Worm (Caenorhabditis elegans): ENCODE results near the gene nhr-186.

Gene nhr-186

DNA sequence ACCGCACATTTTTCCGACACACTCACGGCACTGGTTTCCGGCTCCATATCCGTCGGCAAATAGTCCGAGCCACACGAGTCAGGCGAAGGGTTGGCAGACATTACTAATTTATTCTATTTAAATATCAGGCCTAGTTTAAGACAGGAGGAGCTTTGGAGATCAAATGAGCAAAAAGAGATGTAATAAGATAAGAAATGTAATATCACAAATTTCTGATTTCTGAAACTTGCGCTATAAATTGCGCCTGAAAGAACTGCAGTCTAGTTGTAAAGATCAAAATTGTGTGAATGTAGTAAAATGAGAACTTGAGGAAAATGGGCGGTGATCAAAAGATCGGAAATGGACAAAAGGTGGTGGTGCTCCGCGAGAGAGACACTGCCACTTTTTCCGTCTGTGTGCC is at the start of gene nhr-186:
Gene nhr-186 (minus strand): TSS at position 101 of the 400 bp plus-strand sequence.
- peak; percentile 6 for TF ChIP-seq fkh-10 (GFP tag; optimal IDR thresholded peaks at IDR 0.05)
- TF ChIP-seq nhr-237 (tag; optimal IDR thresholded peaks at IDR 0.05): no peak
- TF ChIP-seq efl-1 (optimal IDR thresholded peaks at IDR 0.05): no peak
- TF ChIP-seq efl-1 (GFP tag; optimal IDR thresholded peaks at IDR 0.05 in 1 of 2): peak in 1 of 2 experiments; percentile 76
- TF ChIP-seq hlh-4 (tag; optimal IDR thresholded peaks at IDR 0.05): no peak
- TF ChIP-seq dsc-1 (tag; optimal IDR thresholded peaks at IDR 0.05): no peak
- TF ChIP-seq fkh-4 (tag; optimal IDR thresholded peaks at IDR 0.05; ENCODE audit: borderline replicate concordance): no peak
- TF ChIP-seq lin-35 (GFP tag; optimal IDR thresholded peaks at IDR 0.05): no peak

- TF ChIP-seq hlh-17 (GFP tag; optimal IDR thresholded peaks at IDR 0.05; ENCODE audit: borderline replicate concordance) (no peak), efl-1 (optimal IDR thresholded peaks at IDR 0.05) (no peak), efl-1 (GFP tag; optimal IDR thresholded peaks at IDR 0.05 in 1 of 2) (peak in 1 of 2 experiments; percentile 33), aly-2 (tag; optimal IDR thresholded peaks at IDR 0.05) (no peak)
Measured at ce11 chrV:3903424-3903823, 48.7 kb upstream of the nhr-186 start.

ce11 chrV:3902458-3903157 is 47.9 kb upstream of the nhr-186 start, which contains the start of the genes str-229 and srh-190:
Gene str-229 (minus strand): TSS chrV:3902558.
Gene srh-190 (plus strand): TSS chrV:3903107.
- TF ChIP-seq nhr-84 (tag; optimal IDR thresholded peaks at IDR 0.05): no peak
- no peak for TF ChIP-seq ama-1 (optimal IDR thresholded peaks at IDR 0.05)
- no peak for TF ChIP-seq xbp-1 (tag; optimal IDR thresholded peaks at IDR 0.05)
- TF ChIP-seq sptf-1 (tag; optimal IDR thresholded peaks at IDR 0.05): no peak
- no peak for TF ChIP-seq swsn-7 (tag; optimal IDR thresholded peaks at IDR 0.05)
- no peak for TF ChIP-seq aly-2 (tag; optimal IDR thresholded peaks at IDR 0.05)
- no peak for TF ChIP-seq hlh-17 (GFP tag; optimal IDR thresholded peaks at IDR 0.05; ENCODE audit: borderline replicate concordance)
- TF ChIP-seq ceh-82 (tag; optimal IDR thresholded peaks at IDR 0.05): no peak
- no peak for TF ChIP-seq nhr-237 (tag; optimal IDR thresholded peaks at IDR 0.05)
- TF ChIP-seq grh-1 (GFP tag; IDR thresholded peaks at IDR 0.05): no peak
- TF ChIP-seq blmp-1 (tag; optimal IDR thresholded peaks at IDR 0.05): no peak
- TF ChIP-seq fkh-4 (tag; optimal IDR thresholded peaks at IDR 0.05; ENCODE audit: borderline replicate concordance): no peak
- no peak for TF ChIP-seq alr-1 (tag; optimal IDR thresholded peaks at IDR 0.05; ENCODE audit: borderline replicate concordance)
- no peak for TF ChIP-seq sox-4 (tag; optimal IDR thresholded peaks at IDR 0.05)
- no peak for TF ChIP-seq lin-13 (GFP tag; optimal IDR thresholded peaks at IDR 0.05)
- TF ChIP-seq egl-13 (tag; optimal IDR thresholded peaks at IDR 0.05): no peak

- TF ChIP-seq sox-4 (tag; optimal IDR thresholded peaks at IDR 0.05) (no peak), unc-130 (tag; optimal IDR thresholded peaks at IDR 0.05) (no peak), tbx-2 (tag; optimal IDR thresholded peaks at IDR 0.05) (no peak), nhr-12 (tag; optimal IDR thresholded peaks at IDR 0.05) (no peak), mep-1 (tag; optimal IDR thresholded peaks at IDR 0.05) (no peak), snpc-4 (tag; optimal IDR thresholded peaks at IDR 0.05) (no peak), nhr-237 (tag; optimal IDR thresholded peaks at IDR 0.05) (no peak), grh-1 (GFP tag; IDR thresholded peaks at IDR 0.05) (no peak), ceh-90 (tag; optimal IDR thresholded peaks at IDR 0.05) (no peak), unc-30 (tag; optimal IDR thresholded peaks at IDR 0.05) (no peak), lir-3 (tag; optimal IDR thresholded peaks at IDR 0.05; ENCODE audit: poor library complexity) (no peak), unc-86 (tag; optimal IDR thresholded peaks at IDR 0.05) (no peak)
Measured at ce11 chrV:3900102-3900501, 45.4 kb upstream of the nhr-186 start, which contains the start of gene irld-22. Gene irld-22 (minus strand): TSS chrV:3900202.

DNA sequence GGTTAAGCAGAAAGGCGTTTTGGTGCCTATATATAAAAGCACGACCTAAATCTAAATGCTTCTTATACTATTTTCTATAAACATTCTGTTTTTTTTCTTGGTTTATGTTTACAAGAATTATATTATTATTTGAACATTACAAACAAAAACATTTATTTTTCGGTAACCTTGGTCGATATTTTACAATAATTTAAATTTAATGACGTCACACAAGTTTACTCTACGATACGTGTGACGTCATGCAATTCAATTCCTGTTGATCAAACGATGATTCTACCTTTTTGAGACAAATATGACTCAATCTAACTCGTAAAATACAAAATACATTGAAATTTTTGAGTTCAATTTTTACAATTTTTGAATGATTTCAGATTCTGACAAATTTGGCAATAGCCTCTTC is 41.3 kb upstream of the nhr-186 start:
- no peak for TF ChIP-seq aly-2 (tag; optimal IDR thresholded peaks at IDR 0.05)
- no peak for TF ChIP-seq irx-1 (tag; optimal IDR thresholded peaks at IDR 0.05)
- TF ChIP-seq fos-1 (tag; optimal IDR thresholded peaks at IDR 0.05): no peak
- no peak for TF ChIP-seq mab-9 (GFP tag; IDR thresholded peaks at IDR 0.05)
- TF ChIP-seq ama-1 (optimal IDR thresholded peaks at IDR 0.05): no peak
- no peak for TF ChIP-seq ces-1 (GFP tag; optimal IDR thresholded peaks at IDR 0.05)

Measured in whole organism, L1 larva.